Worm (Caenorhabditis elegans) whole organism, midembryonic: Measurements from ENCODE around the gene ptc-1.

Experiments used
- ref-1 ChIP-seq: fragments of 200-800 bp; sonication (Bioruptor generic); conservative IDR thresholded peaks from 2 replicates; pipeline ENCODE4 v1.3.6; 2022; ENCODE audit warnings: missing genetic modification reagents, missing genetic modification characterization, missing compliant biosample characterization
- tab-1 ChIP-seq: fragments of 200-800 bp; sonication (Bioruptor generic); IDR thresholded peaks from 2 replicates; pipeline ENCODE4 v1.3.6; 2022; ENCODE audit warnings: missing genetic modification characterization, missing compliant biosample characterization
- ztf-23 ChIP-seq: fragments of 200-800 bp; sonication (Bioruptor generic); IDR thresholded peaks from 2 replicates; pipeline ENCODE4 v1.3.6; 2022; ENCODE audit warnings: missing genetic modification reagents, missing genetic modification characterization, missing compliant biosample characterization
- ztf-29 ChIP-seq: fragments of 200-800 bp; sonication (Bioruptor generic); IDR thresholded peaks from 2 replicates; pipeline ENCODE4 v1.3.6; 2022; ENCODE audit warnings: missing genetic modification reagents, missing genetic modification characterization, missing compliant biosample characterization

ce11 chrII:7900190-7900672 lies 7.2 kb downstream of the ptc-1 start, which contains the start of gene rev-1:
- TF ChIP-seq ztf-23 (no peak), tab-1 (GFP tag; lab: Robert Waterston, UW) (no peak), ztf-29 (GFP tag; lab: Robert Waterston, UW) (no peak), ref-1 (GFP tag; lab: Robert Waterston, UW) (no peak)
